Worm (Caenorhabditis elegans) whole organism, young adult: ENCODE results near the gene F53F4.2.

Source experiments
- B0336.3 ChIP-seq: fragments of 200-800 bp; sonication (Bioruptor generic); IDR thresholded peaks from 2 replicates; pipeline ENCODE4 v1.3.6; 2022; ENCODE audit warnings: missing genetic modification characterization, missing compliant biosample characterization
- C17E4.6 ChIP-seq: fragments of 200-800 bp; sonication (Bioruptor generic); IDR thresholded peaks from 2 replicates; pipeline ENCODE4 v1.3.6; 2022; ENCODE audit warnings: missing genetic modification reagents, missing genetic modification characterization, missing compliant biosample characterization
- D2030.7 ChIP-seq: fragments of 200-800 bp; sonication (Bioruptor generic); IDR thresholded peaks from 2 replicates; pipeline ENCODE4 v1.3.6; 2022; ENCODE audit warnings: missing genetic modification reagents, missing genetic modification characterization, missing compliant biosample characterization
- F23B12.7 ChIP-seq: sonication (generic microtip); optimal IDR thresholded peaks from 2 replicates; lab custom pipeline; 2017; ENCODE audit warnings: missing genetic modification characterization, mild to moderate bottlenecking, missing compliant biosample characterization, antibody characterized with exemption, moderate library complexity; ENCODE audit not compliant: insufficient read depth
- F39B2.1 ChIP-seq: fragments of 200-800 bp; sonication (Bioruptor generic); IDR thresholded peaks from 2 replicates; pipeline ENCODE4 v1.3.6; 2022; ENCODE audit warnings: missing genetic modification reagents, missing genetic modification characterization, missing compliant biosample characterization
- F52B5.7 ChIP-seq: sonication (generic microtip); optimal IDR thresholded peaks from 2 replicates; lab custom pipeline; 2016; ENCODE audit warnings: mild to moderate bottlenecking, missing genetic modification characterization, missing compliant biosample characterization
- F55B11.4 ChIP-seq: sonication (generic microtip); optimal IDR thresholded peaks from 2 replicates; lab custom pipeline; 2016; ENCODE audit warnings: missing compliant biosample characterization, missing genetic modification characterization, borderline replicate concordance; ENCODE audit not compliant: insufficient read depth
- F57A8.1 ChIP-seq: fragments of 200-800 bp; sonication (Bioruptor generic); optimal IDR thresholded peaks from 2 replicates; lab custom pipeline; 2018; ENCODE audit warnings: mild to moderate bottlenecking, missing genetic modification characterization, moderate library complexity, missing compliant biosample characterization
- attf-5 ChIP-seq: fragments of 200-800 bp; sonication (Bioruptor generic); optimal IDR thresholded peaks from 2 replicates; lab custom pipeline; 2018; ENCODE audit warnings: mild to moderate bottlenecking, missing genetic modification characterization, missing compliant biosample characterization
- cebp-1 ChIP-seq, 2 experiments: fragments of 200-800 bp in 1 of 2; sonication (Bioruptor generic) in 1 of 2; sonication (generic microtip) in 1 of 2; IDR thresholded peaks in 1 of 2; optimal IDR thresholded peaks in 1 of 2; 2 replicates each; pipeline versions ENCODE4 v1.3.6 to Lab custom; 2017 to 2022; ENCODE audit warnings: missing compliant biosample characterization in 2 of 2, missing genetic modification characterization in 2 of 2, mild to moderate bottlenecking in 1 of 2, missing genetic modification reagents in 1 of 2, moderate library complexity in 1 of 2
- dox-1 ChIP-seq: fragments of 200-800 bp; sonication (Bioruptor generic); IDR thresholded peaks from 2 replicates; pipeline ENCODE4 v1.3.6; 2022; ENCODE audit warnings: missing genetic modification reagents, missing genetic modification characterization, missing compliant biosample characterization
- efl-1 ChIP-seq: fragments of 150-350 bp; optimal IDR thresholded peaks from 2 replicates; lab custom pipeline; 2014; ENCODE audit warnings: missing biosample characterization, missing genetic modification reagents, missing genetic modification characterization
- egl-44 ChIP-seq: fragments of 200-800 bp; sonication (Bioruptor generic); IDR thresholded peaks from 2 replicates; pipeline ENCODE4 v1.3.6; 2022; ENCODE audit warnings: missing genetic modification reagents, missing genetic modification characterization, missing compliant biosample characterization
- egrh-3 ChIP-seq: fragments of 200-800 bp; sonication (Bioruptor generic); IDR thresholded peaks from 2 replicates; pipeline ENCODE4 v1.3.6; 2022; ENCODE audit warnings: missing genetic modification reagents, missing genetic modification characterization, missing compliant biosample characterization
- ets-4 ChIP-seq: fragments of 200-800 bp; sonication (Bioruptor generic); optimal IDR thresholded peaks from 2 replicates; lab custom pipeline; 2018; ENCODE audit warnings: mild to moderate bottlenecking, missing genetic modification characterization, missing compliant biosample characterization
- hmg-1.2 ChIP-seq: fragments of 200-800 bp; sonication (Bioruptor generic); IDR thresholded peaks from 2 replicates; pipeline ENCODE4 v1.3.6; 2022; ENCODE audit warnings: missing genetic modification reagents, missing genetic modification characterization, missing compliant biosample characterization
- hmg-20 ChIP-seq: fragments of 200-800 bp; sonication (Bioruptor generic); IDR thresholded peaks from 2 replicates; pipeline ENCODE4 v1.3.6; 2022; ENCODE audit warnings: missing genetic modification reagents, missing genetic modification characterization, missing compliant biosample characterization
- hrde-1 ChIP-seq: sonication (generic microtip); optimal IDR thresholded peaks from 2 replicates; lab custom pipeline; 2016; ENCODE audit warnings: missing genetic modification characterization, mild to moderate bottlenecking, missing compliant biosample characterization, moderate library complexity, missing genotype, missing genetic modification reagents, borderline replicate concordance
- hsf-1 ChIP-seq: fragments of 200-800 bp; sonication (Bioruptor generic); IDR thresholded peaks from 2 replicates; pipeline ENCODE4 v1.3.6; 2022; ENCODE audit warnings: missing genetic modification reagents, missing genetic modification characterization, missing compliant biosample characterization
- lin-54 ChIP-seq: fragments of 200-800 bp; sonication (Bioruptor generic); optimal IDR thresholded peaks from 2 replicates; lab custom pipeline; 2018; ENCODE audit warnings: mild to moderate bottlenecking, missing genetic modification characterization, missing compliant biosample characterization
- lir-1 ChIP-seq: fragments of 200-800 bp; sonication (Bioruptor generic); conservative IDR thresholded peaks from 2 replicates; pipeline ENCODE4 v1.3.6; 2022; ENCODE audit warnings: missing genetic modification reagents, missing genetic modification characterization, missing compliant biosample characterization
- lsl-1 ChIP-seq: fragments of 200-800 bp; sonication (Bioruptor generic); optimal IDR thresholded peaks from 2 replicates; lab custom pipeline; 2018; ENCODE audit warnings: mild to moderate bottlenecking, missing genetic modification characterization, moderate library complexity, missing compliant biosample characterization
- madf-6 ChIP-seq: fragments of 200-800 bp; sonication (Bioruptor generic); IDR thresholded peaks from 2 replicates; pipeline ENCODE4 v1.3.6; 2022; ENCODE audit warnings: missing genetic modification reagents, missing genetic modification characterization, missing compliant biosample characterization
- mel-28 ChIP-seq: sonication (generic microtip); optimal IDR thresholded peaks from 2 replicates; lab custom pipeline; 2016; ENCODE audit warnings: borderline replicate concordance, mild to moderate bottlenecking, missing genetic modification characterization, missing compliant biosample characterization
- nhr-80 ChIP-seq: sonication (generic microtip); optimal IDR thresholded peaks from 2 replicates; lab custom pipeline; 2016; ENCODE audit warnings: missing genetic modification characterization, missing compliant biosample characterization
- rcor-1 ChIP-seq: fragments of 200-800 bp; sonication (Bioruptor generic); IDR thresholded peaks from 2 replicates; pipeline ENCODE4 v1.3.6; 2022; ENCODE audit warnings: missing genetic modification reagents, missing genetic modification characterization, missing compliant biosample characterization
- rec-8 ChIP-seq, 2 experiments: sonication (generic microtip); optimal IDR thresholded peaks; 2 replicates each; lab custom pipeline; 2016; ENCODE audit warnings: mild to moderate bottlenecking in 2 of 2, missing genetic modification characterization in 2 of 2, missing genetic modification reagents in 2 of 2, missing genotype in 2 of 2, missing biosample characterization in 1 of 2, missing compliant biosample characterization in 1 of 2, moderate library complexity in 1 of 2
- rpc-1 ChIP-seq, 2 experiments: fragments of 150-350 bp in 1 of 2; sonication (generic microtip) in 1 of 2; optimal IDR thresholded peaks; 2 replicates each; lab custom pipeline; 2014 to 2018; ENCODE audit warnings: missing biosample characterization in 1 of 2, missing genetic modification characterization in 1 of 2, missing genetic modification reagents in 1 of 2, missing genotype in 1 of 2
- sdz-38 ChIP-seq: sonication (generic microtip); optimal IDR thresholded peaks from 2 replicates; lab custom pipeline; 2016; ENCODE audit warnings: missing genotype, missing genetic modification characterization, missing compliant biosample characterization
- snpc-1.1 ChIP-seq: sonication (generic microtip); optimal IDR thresholded peaks from 2 replicates; lab custom pipeline; 2017; ENCODE audit warnings: missing genetic modification characterization, mild to moderate bottlenecking, missing compliant biosample characterization, antibody characterized with exemption, moderate library complexity, missing genotype, missing genetic modification reagents; ENCODE audit not compliant: insufficient read depth
- snpc-3.4 ChIP-seq: sonication (generic microtip); optimal IDR thresholded peaks from 2 replicates; lab custom pipeline; 2017; ENCODE audit warnings: missing genetic modification characterization, mild to moderate bottlenecking, missing compliant biosample characterization, antibody characterized with exemption, moderate library complexity, missing genotype, missing genetic modification reagents
- snpc-4 ChIP-seq, 5 experiments: fragments of 150-350 bp in 1 of 5; sonication (generic microtip) in 4 of 5; optimal IDR thresholded peaks; 2 replicates each; lab custom pipeline; 2014 to 2018; ENCODE audit warnings: missing genetic modification characterization in 5 of 5, missing biosample characterization in 3 of 5, antibody characterized with exemption in 2 of 5, mild to moderate bottlenecking in 2 of 5, missing compliant biosample characterization in 2 of 5, missing genotype in 2 of 5, moderate library complexity in 2 of 5, missing genetic modification reagents in 1 of 5
- tbp1 ChIP-seq: fragments of 200-800 bp; sonication (Bioruptor generic); optimal IDR thresholded peaks from 2 replicates; lab custom pipeline; 2018; ENCODE audit warnings: mild to moderate bottlenecking, missing genetic modification characterization, missing compliant biosample characterization
- zim-3 ChIP-seq: sonication (generic microtip); optimal IDR thresholded peaks from 2 replicates; lab custom pipeline; 2017; ENCODE audit warnings: mild to moderate bottlenecking, missing genetic modification characterization, moderate library complexity, missing compliant biosample characterization
- ztf-3 ChIP-seq: fragments of 200-800 bp; sonication (Bioruptor generic); optimal IDR thresholded peaks from 2 replicates; lab custom pipeline; 2018; ENCODE audit warnings: mild to moderate bottlenecking, missing genetic modification characterization, missing compliant biosample characterization

The F53F4.2 gene

DNA sequence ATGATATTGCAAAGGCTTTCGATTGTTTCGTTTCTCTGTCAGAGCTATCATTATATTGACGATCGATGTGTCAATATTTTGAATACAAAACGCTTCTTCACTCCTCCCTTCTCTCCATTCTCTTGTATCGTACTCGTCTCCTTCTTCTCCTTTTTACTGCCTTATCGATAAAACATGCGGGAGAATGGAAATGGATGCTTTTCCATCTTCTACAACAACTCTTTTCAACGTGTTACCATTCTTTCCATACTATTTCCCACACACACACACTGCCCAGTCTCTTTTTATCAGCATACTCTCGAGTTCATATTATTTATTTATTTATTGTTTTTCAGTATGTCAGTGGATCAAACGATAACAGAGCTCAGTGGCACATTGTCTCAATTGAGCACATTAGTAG lies 10.8 kb downstream of the F53F4.2 start, which contains the start of gene C50B8.6:
TSS of gene C50B8.6 (plus strand) at position 336 of the 400 bp plus-strand sequence.
- no peak for TF ChIP-seq F52B5.7 (tag; lab: Kevin White, UChicago)
- no peak for TF ChIP-seq tbp1 (GFP tag; lab: Kevin White, UChicago)
- no peak for TF ChIP-seq hmg-20 (GFP tag; lab: Robert Waterston, UW)
- no peak for TF ChIP-seq lsl-1
- TF ChIP-seq rec-8 (tag; optimal IDR thresholded peaks at IDR 0.05; lab: Kevin White, UChicago), result no peak
- no peak for TF ChIP-seq B0336.3 (GFP tag; lab: Robert Waterston, UW)
- TF ChIP-seq ztf-3 (GFP tag; lab: Kevin White, UChicago), result no peak
- peak; percentile 82 for TF ChIP-seq nhr-80
- TF ChIP-seq, all 124 proteins: peak for 1

DNA sequence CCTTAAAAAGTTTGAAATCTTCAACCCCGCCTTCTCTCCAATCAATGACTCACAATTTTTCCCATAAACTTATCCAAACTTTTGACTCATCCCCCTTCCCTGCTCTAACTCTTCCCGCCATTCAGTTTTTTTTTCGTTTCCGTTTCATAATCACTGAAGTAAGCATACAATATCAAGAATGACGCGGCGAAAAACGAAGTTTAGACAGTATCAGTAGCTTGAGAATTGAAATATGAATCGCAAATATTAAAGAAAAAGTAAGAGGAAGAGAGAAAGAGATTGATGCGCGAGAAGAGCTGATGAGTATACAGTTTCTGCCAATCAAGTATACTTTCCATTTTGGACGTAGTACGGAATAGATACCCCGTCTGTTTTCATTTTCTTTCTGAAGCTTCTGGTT lies 11.9 kb downstream of the F53F4.2 start:
- TF ChIP-seq nhr-80, result peak; percentile 75
- TF ChIP-seq egl-44 (GFP tag; lab: Robert Waterston, UW), result no peak
- no peak for TF ChIP-seq F39B2.1 (GFP tag; lab: Robert Waterston, UW)

DNA sequence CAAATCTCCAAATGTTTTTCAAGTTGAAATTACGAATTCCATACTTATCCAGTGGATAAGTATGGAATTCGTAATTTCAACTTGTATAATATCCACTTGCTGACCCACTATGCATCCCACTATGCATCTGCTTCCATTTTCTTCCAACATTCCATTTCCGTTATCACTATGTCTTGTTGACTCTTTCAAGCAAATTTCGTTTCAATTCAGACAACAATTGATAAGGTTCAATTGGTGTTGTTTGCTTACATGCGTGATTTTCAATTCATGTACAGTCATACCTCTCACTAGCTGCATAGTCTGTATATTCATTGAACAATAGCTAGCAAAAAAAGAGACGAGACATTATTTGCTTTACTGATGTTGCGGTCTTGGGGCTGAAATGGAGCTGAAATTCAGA lies 12.6 kb downstream of the F53F4.2 start:
- TF ChIP-seq nhr-80, result peak; percentile 17
- TF ChIP-seq sdz-38 (tag; lab: Kevin White, UChicago), result no peak
- TF ChIP-seq F39B2.1 (GFP tag; lab: Robert Waterston, UW), result no peak
- no peak for TF ChIP-seq F55B11.4

DNA sequence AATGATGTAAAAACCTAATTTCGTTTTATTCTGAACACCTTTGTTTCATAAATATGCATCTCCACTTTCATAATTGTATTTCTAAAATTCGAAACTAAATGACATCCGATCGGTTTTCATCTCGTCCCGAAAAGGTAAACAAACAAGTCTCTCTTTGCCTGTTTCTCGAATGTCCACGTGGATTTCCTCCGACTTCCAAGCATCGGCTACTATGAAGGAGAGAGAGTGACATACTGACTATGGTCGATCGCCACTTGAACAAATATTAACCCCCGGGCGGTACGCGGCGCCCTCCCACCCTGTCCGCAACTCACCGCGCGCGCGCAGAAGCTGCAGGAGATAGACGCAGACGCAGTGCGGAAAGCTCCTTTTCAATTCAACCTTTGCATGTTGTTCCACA lies 13.5 kb downstream of the F53F4.2 start:
- no peak for TF ChIP-seq ets-4
- TF ChIP-seq hsf-1 (GFP tag; lab: Robert Waterston, UW), result 0 out of 2 replicates have a peak, but pooled peaks have one; percentile 9

DNA sequence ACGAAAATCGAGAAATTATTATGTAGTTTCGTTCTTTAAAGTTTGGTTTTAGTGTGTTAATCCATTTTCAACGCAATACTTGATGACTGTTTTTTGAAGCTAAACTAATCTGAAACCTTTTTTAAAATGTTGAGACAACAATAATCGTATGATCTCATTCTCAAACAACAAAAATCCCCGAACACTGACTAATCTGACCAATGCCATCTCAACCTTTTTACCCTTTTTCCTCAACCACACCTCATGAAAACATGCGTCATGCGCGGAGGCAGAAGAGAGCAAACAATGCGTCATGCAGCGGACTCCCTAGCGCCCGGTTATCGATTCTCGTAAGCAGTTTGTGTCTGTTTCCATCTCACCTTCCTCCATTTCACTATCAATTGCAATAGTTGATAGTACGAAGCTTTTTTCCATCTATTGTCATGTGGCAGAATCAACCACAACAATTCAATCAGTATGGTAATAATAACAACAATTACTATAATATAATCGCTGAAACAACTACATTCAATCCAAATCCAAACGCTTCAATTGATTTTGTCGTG lies 17.6 kb downstream of the F53F4.2 start, which contains the start of gene C50B8.4:
TSS of gene C50B8.4 (plus strand) at position 299 of the 545 bp plus-strand sequence.
- TF ChIP-seq zim-3 (tag; lab: Kevin White, UChicago) (no peak), F57A8.1 (GFP tag; lab: Kevin White, UChicago) (no peak), snpc-1.1 (tag; lab: Kevin White, UChicago) (no peak), egrh-3 (no peak), C17E4.6 (GFP tag; lab: Robert Waterston, UW) (no peak), lir-1 (GFP tag; lab: Robert Waterston, UW) (no peak), mel-28 (tag; lab: Kevin White, UChicago) (no peak), cebp-1 (GFP tag; IDR thresholded peaks at IDR 0.05; lab: Robert Waterston, UW) (no peak), cebp-1 (tag; optimal IDR thresholded peaks at IDR 0.05; lab: Kevin White, UChicago) (no peak), nhr-80 (peak; percentile 75), snpc-3.4 (tag; lab: Kevin White, UChicago) (no peak), rpc-1 (optimal IDR thresholded peaks at IDR 0.05; lab: Kevin White, UChicago) (no peak), rpc-1 (tag; optimal IDR thresholded peaks at IDR 0.05; lab: Kevin White, UChicago) (no peak), snpc-4 (GFP tag; optimal IDR thresholded peaks at IDR 0.05; lab: Kevin White, UChicago) (no peak), snpc-4 (tag; optimal IDR thresholded peaks at IDR 0.05; lab: Kevin White, UChicago) (peak in 1 of 4 experiments; percentile 8)
- TF ChIP-seq, all 124 proteins: peak for 2

DNA sequence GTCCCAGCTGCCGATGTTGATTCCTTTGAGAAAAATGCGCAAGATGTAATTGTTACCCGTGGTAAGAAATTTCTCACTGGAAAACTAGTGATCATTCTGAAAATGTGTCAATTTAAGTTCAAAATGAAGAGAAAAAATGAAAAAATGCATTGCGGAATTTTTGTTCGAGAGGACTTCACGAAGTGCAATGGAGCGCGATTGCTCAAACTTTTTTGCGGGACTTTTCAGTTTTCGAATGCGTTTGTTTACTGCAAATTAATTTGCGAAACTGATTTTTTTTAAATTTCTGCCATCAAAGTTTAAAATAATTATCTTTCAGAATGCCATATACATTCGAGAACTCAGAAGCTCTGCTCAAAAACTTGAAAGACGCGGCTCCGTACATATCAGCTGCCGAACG lies 20.9 kb downstream of the F53F4.2 start, which contains the start of the genes nuaf-1 and bir-2:
TSS of gene nuaf-1 (minus strand) at position 98 of the 400 bp plus-strand sequence.
TSS of gene bir-2 (plus strand) at position 318 of the 400 bp plus-strand sequence.
- TF ChIP-seq rcor-1 (GFP tag; lab: Robert Waterston, UW), result peak; percentile 29; the same call in 1 of the 2 replicates
- TF ChIP-seq C17E4.6 (GFP tag; lab: Robert Waterston, UW), result no peak
- 0 out of 2 replicates have a peak, but pooled peaks have one; percentile 24 for TF ChIP-seq dox-1 (GFP tag; lab: Robert Waterston, UW)
- peak; percentile 41 for TF ChIP-seq lsl-1
- TF ChIP-seq snpc-3.4 (tag; lab: Kevin White, UChicago), result peak; percentile 67
- TF ChIP-seq lin-54 (GFP tag; lab: Kevin White, UChicago), result peak; percentile 65
- peak; percentile 3 for TF ChIP-seq F23B12.7 (tag; lab: Kevin White, UChicago)
- TF ChIP-seq attf-5 (GFP tag; lab: Kevin White, UChicago), result peak; percentile 9
- TF ChIP-seq hmg-1.2 (GFP tag; lab: Robert Waterston, UW), result 0 out of 2 replicates have a peak, but pooled peaks have one; percentile 8
- TF ChIP-seq nhr-80, result peak; percentile 8
- TF ChIP-seq hmg-20 (GFP tag; lab: Robert Waterston, UW), result no peak
- peak; percentile 63 for TF ChIP-seq madf-6 (GFP tag; lab: Robert Waterston, UW)
- no peak for TF ChIP-seq snpc-4 (GFP tag; optimal IDR thresholded peaks at IDR 0.05; lab: Kevin White, UChicago)
- peak in 2 of 4 experiments; percentile 17 to 40 for TF ChIP-seq snpc-4 (tag; optimal IDR thresholded peaks at IDR 0.05; lab: Kevin White, UChicago)
- peak; percentile 45 for TF ChIP-seq D2030.7 (GFP tag; lab: Robert Waterston, UW)
- TF ChIP-seq efl-1 (GFP tag; lab: Kevin White, UChicago), result peak; percentile 46
- no peak for TF ChIP-seq hrde-1 (tag; lab: Kevin White, UChicago)
